Fruit fly (Drosophila melanogaster): ENCODE results near the gene CG33257.

CG33257 gene

DNA sequence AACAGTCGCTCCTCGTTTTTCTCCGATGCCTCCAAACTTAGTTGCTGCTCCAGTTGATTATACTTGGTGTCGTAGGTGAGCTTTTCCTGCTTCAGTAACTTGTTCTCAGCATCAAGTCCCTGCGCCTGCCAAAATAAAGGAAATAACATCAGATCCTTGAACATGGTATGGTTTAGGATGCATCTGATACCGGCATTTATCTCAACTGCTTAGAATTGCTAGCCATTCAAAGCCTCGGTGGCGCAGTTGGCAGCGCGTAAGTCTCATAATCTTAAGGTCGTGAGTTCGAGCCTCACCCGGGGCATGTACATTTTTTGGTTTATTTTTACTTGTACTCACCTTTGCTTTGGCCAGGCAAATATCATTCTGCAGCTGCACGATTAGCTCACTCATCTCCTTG, 3.6 kb downstream of the CG33257 start (continued):
- TF ChIP-seq abd-A (tag; optimal IDR thresholded peaks at IDR 0.05) (no peak), Bdp1 (GFP tag; optimal IDR thresholded peaks at IDR 0.05) (peak; percentile 95), Med (GFP tag) (peak; percentile 5), row (GFP tag; IDR thresholded peaks at IDR 0.05) (no peak), CG8478 (optimal IDR thresholded peaks at IDR 0.05) (no peak), CG7839 (tag; optimal IDR thresholded peaks at IDR 0.05) (no peak), amos (GFP tag; IDR thresholded peaks at IDR 0.05; ENCODE audit: partially characterized antibody) (no peak)

DNA sequence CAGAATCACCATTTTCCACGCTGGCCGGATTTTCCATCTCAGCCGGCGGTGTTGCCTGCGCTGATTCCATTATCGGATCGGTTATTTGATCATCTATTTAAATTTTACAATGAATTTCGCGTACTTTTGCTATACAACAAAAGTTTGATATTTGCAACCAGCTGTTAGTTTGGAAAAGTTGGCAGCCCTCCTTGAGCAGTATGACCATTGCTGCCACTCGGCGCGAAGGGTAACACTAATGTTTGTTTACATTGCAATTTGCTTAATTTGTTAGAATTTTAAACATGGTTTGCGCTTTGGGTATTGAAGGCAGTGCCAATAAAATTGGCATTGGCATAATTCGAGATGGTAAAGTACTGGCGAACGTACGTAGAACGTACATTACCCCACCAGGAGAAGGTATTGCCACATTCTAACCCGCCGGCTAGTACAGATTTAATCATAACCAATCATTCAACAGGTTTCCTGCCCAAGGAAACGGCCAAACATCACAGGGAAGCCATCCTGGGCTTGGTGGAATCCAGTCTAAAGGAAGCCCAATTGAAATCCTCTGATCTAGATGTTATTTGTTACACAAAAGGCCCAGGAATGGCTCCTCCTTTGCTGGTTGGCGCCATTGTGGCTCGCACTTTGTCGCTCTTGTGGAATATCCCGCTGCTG, 5.8 kb downstream of the CG33257 start, which contains the start of the genes Golgin104 and Tcs3:
TSS of gene Golgin104 (minus strand) at position 182 of the 660 bp plus-strand sequence.
TSS of gene Tcs3 (plus strand) at position 222 of the 660 bp plus-strand sequence.
- TF ChIP-seq trem (tag; optimal IDR thresholded peaks at IDR 0.05) (peak; percentile 99), Med (GFP tag) (peak; percentile 63), HmgZ (tag; optimal IDR thresholded peaks at IDR 0.05) (peak; percentile 63), CG9797 (GFP tag; optimal IDR thresholded peaks at IDR 0.05) (peak; percentile 89), bigmax (GFP tag; optimal IDR thresholded peaks at IDR 0.05) (peak; percentile 40), pzg (GFP tag; optimal IDR thresholded peaks at IDR 0.05) (peak; percentile 75), CHES-1-like (GFP tag; optimal IDR thresholded peaks at IDR 0.05) (peak; percentile 32), Scr (GFP tag; IDR thresholded peaks at IDR 0.05; ENCODE audit: partially characterized antibody) (peak; percentile 38; the same call in 1 of the 2 replicates), zen (tag; optimal IDR thresholded peaks at IDR 0.05) (peak; percentile 73), vvl (GFP tag; IDR thresholded peaks at IDR 0.05) (peak; percentile 19; the same call in 1 of the 2 replicates), HLH4C (GFP tag; IDR thresholded peaks at IDR 0.05; ENCODE audit: partially characterized antibody) (0 out of 3 replicates have a peak, but pooled peaks have one; percentile 17), Myb (GFP tag; optimal IDR thresholded peaks at IDR 0.05) (peak; percentile 31), stwl (tag; optimal IDR thresholded peaks at IDR 0.05) (peak; percentile 75), Dp (GFP tag; optimal IDR thresholded peaks at IDR 0.05) (peak; percentile 45), crp (GFP tag; optimal IDR thresholded peaks at IDR 0.05) (peak; percentile 91 to 96), CG14441 (GFP tag; IDR thresholded peaks at IDR 0.05) (no peak), CG17186 (GFP tag; optimal IDR thresholded peaks at IDR 0.05) (peak; percentile 30), CG4617 (GFP tag; optimal IDR thresholded peaks at IDR 0.05; ENCODE audit: borderline replicate concordance) (peak; percentile 82), CG12659 (GFP tag; optimal IDR thresholded peaks at IDR 0.05) (peak; percentile 26), CG10267 (tag; optimal IDR thresholded peaks at IDR 0.05) (peak; percentile 3), E2f2 (GFP tag; IDR thresholded peaks at IDR 0.05) (peak; percentile 59), CG12942 (GFP tag; optimal IDR thresholded peaks at IDR 0.05) (no peak), Nf-YC (tag; optimal IDR thresholded peaks at IDR 0.05) (no peak), sens-2 (GFP tag; IDR thresholded peaks at IDR 0.05) (no peak), Sin3A (optimal IDR thresholded peaks at IDR 0.05) (peak; percentile 69), BEAF-32 (GFP tag; optimal IDR thresholded peaks at IDR 0.05) (peak; percentile 21), YL-1 (GFP tag; optimal IDR thresholded peaks at IDR 0.05) (peak; percentile 63), CG3847 (GFP tag; IDR thresholded peaks at IDR 0.05) (peak; percentile 41; the same call in 1 of the 2 replicates), CG13287 (GFP tag; IDR thresholded peaks at IDR 0.05; ENCODE audit: partially characterized antibody) (peak; percentile 49; the same call in 1 of the 2 replicates), Stat92E (GFP tag; optimal IDR thresholded peaks at IDR 0.05) (peak in 1 of 3 experiments; percentile 80), CG8944 (GFP tag; optimal IDR thresholded peaks at IDR 0.05) (no peak), Sry-δ (GFP tag; optimal IDR thresholded peaks at IDR 0.05) (peak; percentile 16), gfzf (GFP tag; optimal IDR thresholded peaks at IDR 0.05) (peak; percentile 69), row (GFP tag; IDR thresholded peaks at IDR 0.05) (peak; percentile 39; the same call in 1 of the 3 replicates), tll (GFP tag; optimal IDR thresholded peaks at IDR 0.05) (peak in 1 of 2 experiments; percentile 7), scrt (GFP tag; optimal IDR thresholded peaks at IDR 0.05) (peak; percentile 92), lmd (GFP tag; IDR thresholded peaks at IDR 0.05) (no peak), MBD-R2 (GFP tag; IDR thresholded peaks at IDR 0.05) (peak; percentile 99), Pdp1 (GFP tag; optimal IDR thresholded peaks at IDR 0.05) (peak in 1 of 2 experiments; percentile 3), CG16815 (GFP tag; optimal IDR thresholded peaks at IDR 0.05) (no peak), MESR4 (GFP tag; optimal IDR thresholded peaks at IDR 0.05) (peak; percentile 56)
